Worm (Caenorhabditis elegans) whole organism, L4/young adult: Measurements from ENCODE around the gene col-145.

Source experiments
- dao-5 ChIP-seq: sonication (generic microtip); optimal IDR thresholded peaks from 2 replicates; lab custom pipeline; 2016; ENCODE audit warnings: missing genotype, missing genetic modification characterization, moderate library complexity, missing compliant biosample characterization
- him-1 ChIP-seq: sonication (generic microtip); optimal IDR thresholded peaks from 2 replicates; lab custom pipeline; 2016; ENCODE audit warnings: missing genotype, missing genetic modification reagents, missing genetic modification characterization, missing compliant biosample characterization

DNA sequence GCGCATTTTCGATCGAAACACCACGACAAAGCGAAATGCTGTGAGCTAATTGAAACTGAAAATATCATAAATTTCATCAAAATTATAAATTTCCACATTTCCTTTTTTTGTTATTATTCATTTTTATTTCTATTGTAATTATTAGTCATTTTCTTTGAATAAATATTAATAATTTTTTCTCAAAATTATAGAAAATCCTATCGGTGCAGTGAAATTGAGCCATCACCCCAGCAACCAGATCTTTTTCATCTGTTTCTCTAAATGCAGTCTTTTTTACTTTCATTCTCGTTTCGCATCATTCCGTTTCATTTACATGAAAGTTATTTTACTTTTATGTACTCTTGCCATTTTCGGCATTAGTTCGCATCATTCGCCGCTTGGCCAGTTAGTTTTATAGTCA is 40.8 kb downstream of the col-145 start, which contains the start of gene F21C10.13:
- TF ChIP-seq him-1 (tag; lab: Kevin White, UChicago) (no peak), dao-5 (tag; lab: Kevin White, UChicago) (no peak)
